Fruit fly (Drosophila melanogaster): Measurements from ENCODE around the gene CG3437.

The CG3437 gene

dm6 chr3L:9490432-9490831 is 33.0 kb upstream of the CG3437 start:
- TF ChIP-seq acj6 (GFP tag; optimal IDR thresholded peaks at IDR 0.05) (no peak), pdm3 (GFP tag; optimal IDR thresholded peaks at IDR 0.05) (no peak), achi (GFP tag; optimal IDR thresholded peaks at IDR 0.05) (no peak), CG6792 (GFP tag; optimal IDR thresholded peaks at IDR 0.05) (no peak), salr (GFP tag; optimal IDR thresholded peaks at IDR 0.05) (no peak), CG31627 (GFP tag; optimal IDR thresholded peaks at IDR 0.05) (no peak), CG11902 (GFP tag; optimal IDR thresholded peaks at IDR 0.05) (no peak), svp (GFP tag) (no peak), CG8119 (GFP tag; IDR thresholded peaks at IDR 0.05) (no peak), Sox14 (GFP tag; optimal IDR thresholded peaks at IDR 0.05) (no peak), Smox (GFP tag; optimal IDR thresholded peaks at IDR 0.05) (no peak), Eip78C (GFP tag) (no peak), Lpt (GFP tag; optimal IDR thresholded peaks at IDR 0.05) (no peak), CG10631 (GFP tag; optimal IDR thresholded peaks at IDR 0.05) (no peak)

- TF ChIP-seq CG6854 (GFP tag; optimal IDR thresholded peaks at IDR 0.05), result no peak
- TF ChIP-seq Blimp-1 (GFP tag; optimal IDR thresholded peaks at IDR 0.05), result no peak
- peak; percentile 47; the same call in 1 of the 2 replicates for TF ChIP-seq CG15336 (GFP tag; IDR thresholded peaks at IDR 0.05)
- TF ChIP-seq Hr4 (GFP tag; optimal IDR thresholded peaks at IDR 0.05), result peak; percentile 58
- no peak for TF ChIP-seq CG9139 (GFP tag; optimal IDR thresholded peaks at IDR 0.05)
- no peak for TF ChIP-seq lz (GFP tag; optimal IDR thresholded peaks at IDR 0.05)
- TF ChIP-seq OdsH (GFP tag; optimal IDR thresholded peaks at IDR 0.05), result no peak
- TF ChIP-seq net (GFP tag; optimal IDR thresholded peaks at IDR 0.05), result no peak
- TF ChIP-seq CG8119 (GFP tag; IDR thresholded peaks at IDR 0.05), result peak; percentile 60; the same call in 2 of the 3 replicates
- peak; percentile 70 for TF ChIP-seq Eip78C (GFP tag)
- peak; percentile 28 for TF ChIP-seq Lpt (GFP tag; optimal IDR thresholded peaks at IDR 0.05)
These were observed 32.2 kb upstream of the CG3437 start for dm6 chr3L:9489627-9490026.

dm6 chr3L:9489133-9489532 is 31.7 kb upstream of the CG3437 start, which contains the start of gene CG32036:
Gene CG32036 (minus strand): TSS chr3L:9489233.
- TF ChIP-seq CG8319 (GFP tag; optimal IDR thresholded peaks at IDR 0.05), result no peak
- TF ChIP-seq eg (GFP tag; IDR thresholded peaks at IDR 0.05), result 0 out of 3 replicates have a peak, but pooled peaks have one; percentile 36

- TF ChIP-seq CG10669 (GFP tag; optimal IDR thresholded peaks at IDR 0.05), result no peak
- TF ChIP-seq CG7368 (GFP tag; optimal IDR thresholded peaks at IDR 0.05), result no peak
- 0 out of 2 replicates have a peak, but pooled peaks have one; percentile 27 for TF ChIP-seq CG15336 (GFP tag; IDR thresholded peaks at IDR 0.05)
These were observed 30.1 kb upstream of the CG3437 start, which contains the start of gene pall for dm6 chr3L:9487586-9487985. Gene pall (minus strand): TSS chr3L:9487790.

- TF ChIP-seq pdm3 (GFP tag; optimal IDR thresholded peaks at IDR 0.05), result no peak
- TF ChIP-seq salr (GFP tag; optimal IDR thresholded peaks at IDR 0.05), result peak in 1 of 2 experiments; percentile 16
- TF ChIP-seq CG1621 (tag; optimal IDR thresholded peaks at IDR 0.05), result peak; percentile 59
- TF ChIP-seq fkh (GFP tag; optimal IDR thresholded peaks at IDR 0.05), result peak; percentile 13
- peak; percentile 35 for TF ChIP-seq lz (GFP tag; optimal IDR thresholded peaks at IDR 0.05)
- TF ChIP-seq dac (GFP tag; optimal IDR thresholded peaks at IDR 0.05), result no peak
- TF ChIP-seq CG8319 (GFP tag; optimal IDR thresholded peaks at IDR 0.05), result peak; percentile 9
- peak; percentile 27 for TF ChIP-seq CG3032 (tag; optimal IDR thresholded peaks at IDR 0.05)
- TF ChIP-seq CG6792 (GFP tag; optimal IDR thresholded peaks at IDR 0.05), result peak; percentile 22
- no peak for TF ChIP-seq topi (GFP tag; optimal IDR thresholded peaks at IDR 0.05)
- TF ChIP-seq achi (GFP tag; optimal IDR thresholded peaks at IDR 0.05), result no peak
- TF ChIP-seq Sox14 (GFP tag; optimal IDR thresholded peaks at IDR 0.05), result peak; percentile 92
- peak; percentile 73 for TF ChIP-seq CG6854 (GFP tag; optimal IDR thresholded peaks at IDR 0.05)
- TF ChIP-seq cyc (GFP tag; optimal IDR thresholded peaks at IDR 0.05), result peak; percentile 65
- TF ChIP-seq CG31627 (GFP tag; optimal IDR thresholded peaks at IDR 0.05), result peak; percentile 63
- peak in 1 of 2 experiments; percentile 33 for TF ChIP-seq ss (GFP tag; optimal IDR thresholded peaks at IDR 0.05)
- TF ChIP-seq esn (GFP tag; optimal IDR thresholded peaks at IDR 0.05), result peak; percentile 72
- TF ChIP-seq Eip75B (GFP tag; optimal IDR thresholded peaks at IDR 0.05), result no peak
- peak; percentile 13 for TF ChIP-seq vri (GFP tag; optimal IDR thresholded peaks at IDR 0.05)
- TF ChIP-seq Gug (GFP tag; IDR thresholded peaks at IDR 0.05), result no peak
These were observed 19.4 kb upstream of the CG3437 start, which contains the start of the genes Uch-L5 and Jarid2 for dm6 chr3L:9476829-9477228. Gene Uch-L5 (minus strand): TSS chr3L:9476965. Gene Jarid2 (plus strand): TSS chr3L:9477038.

All from whole organism, prepupa.